Worm (Caenorhabditis elegans): ENCODE measurements around the gene vps-24.

Gene vps-24

DNA sequence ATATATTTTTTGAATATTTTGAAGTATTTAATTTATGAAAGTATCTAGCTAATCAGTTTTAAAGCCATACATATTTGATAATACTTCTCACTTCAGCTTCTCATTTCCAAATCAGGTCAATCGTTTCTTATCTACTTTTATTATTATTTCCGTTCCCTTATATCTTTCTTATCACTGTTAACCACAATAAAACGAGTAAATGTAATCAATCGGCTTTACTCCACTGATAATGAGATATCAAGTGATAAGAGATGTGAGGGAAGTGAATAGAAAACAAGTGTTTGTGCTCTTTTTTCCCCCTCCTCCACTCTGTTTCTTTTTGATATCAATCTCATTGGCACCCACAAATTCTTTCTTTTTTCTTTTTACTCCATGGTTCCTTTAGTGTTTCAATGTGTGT is 27.2 kb upstream of the vps-24 start:
- no peak for TF ChIP-seq athp-1 (tag; optimal IDR thresholded peaks at IDR 0.05)
- TF ChIP-seq egrh-3 (GFP tag; IDR thresholded peaks at IDR 0.05) = no peak
- no peak for TF ChIP-seq madf-3 (GFP tag; IDR thresholded peaks at IDR 0.05)
- TF ChIP-seq ceh-100 (GFP tag; IDR thresholded peaks at IDR 0.05) = no peak
- no peak for TF ChIP-seq F57A8.1 (GFP tag; optimal IDR thresholded peaks at IDR 0.05)
- no peak for TF ChIP-seq dpl-1 (GFP tag; optimal IDR thresholded peaks at IDR 0.05)
- TF ChIP-seq aptf-2 (GFP tag; conservative IDR thresholded peaks at IDR 0.05) = no peak
- TF ChIP-seq ceh-40 (GFP tag; IDR thresholded peaks at IDR 0.05) = no peak
- no peak for TF ChIP-seq sdz-38 (tag; optimal IDR thresholded peaks at IDR 0.05)

DNA sequence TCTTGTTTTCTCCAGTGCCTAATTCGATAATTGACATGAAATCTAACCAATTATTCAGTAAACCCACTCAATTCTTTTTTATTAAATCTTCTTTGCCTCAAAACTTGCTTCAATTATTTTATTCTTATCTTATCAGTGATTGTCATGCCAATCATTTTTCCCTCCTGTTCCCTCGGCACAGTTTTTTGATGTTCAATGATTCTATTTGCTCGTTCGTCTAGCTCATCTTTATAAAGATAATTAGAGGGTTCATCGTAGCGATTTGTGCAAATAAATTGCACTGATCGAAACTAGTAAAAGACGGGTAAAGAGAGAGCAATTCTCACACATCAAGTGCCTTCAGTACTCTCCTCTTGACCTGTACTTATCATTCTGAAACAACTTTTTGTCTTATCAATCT is 26.2 kb upstream of the vps-24 start:
- TF ChIP-seq nhr-80 (tag; optimal IDR thresholded peaks at IDR 0.05) (peak; percentile 81), ceh-100 (GFP tag; IDR thresholded peaks at IDR 0.05) (no peak)

DNA sequence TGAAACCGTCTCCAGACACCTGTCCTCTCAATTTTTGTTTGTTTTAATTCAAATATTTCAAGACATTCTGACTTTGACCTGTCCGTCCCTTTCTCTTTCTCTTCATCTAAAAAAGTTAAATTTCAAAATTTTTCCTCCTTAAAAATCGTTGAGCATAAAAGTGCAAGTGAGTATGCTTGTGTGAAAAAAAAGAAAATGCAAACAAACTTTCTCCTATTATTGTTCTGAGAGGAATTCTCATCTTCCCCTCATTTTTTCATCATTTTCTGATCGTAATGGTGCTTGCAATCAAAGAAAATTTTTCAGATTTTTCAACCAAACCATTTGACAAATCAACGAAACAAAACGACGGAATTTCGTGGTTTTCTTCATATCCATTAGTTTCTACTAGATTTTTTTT is 24.9 kb upstream of the vps-24 start, which contains the start of gene shc-2:
shc-2 (plus strand) TSS at position 301 of the 400 bp plus-strand sequence.
- TF ChIP-seq Y67H2A.10 (GFP tag; conservative IDR thresholded peaks at IDR 0.05) = no peak
- no peak for TF ChIP-seq lsy-27 (tag; optimal IDR thresholded peaks at IDR 0.05; ENCODE audit: borderline replicate concordance, insufficient read depth)
- no peak for TF ChIP-seq Y53G8AR.9 (GFP tag; conservative IDR thresholded peaks at IDR 0.05)
- no peak for TF ChIP-seq ztf-25 (GFP tag; IDR thresholded peaks at IDR 0.05)
- TF ChIP-seq ets-4 (GFP tag; optimal IDR thresholded peaks at IDR 0.05) = no peak
- no peak for TF ChIP-seq ccch-3 (GFP tag; optimal IDR thresholded peaks at IDR 0.05)
- no peak for TF ChIP-seq bed-2 (GFP tag; IDR thresholded peaks at IDR 0.05)
- no peak for TF ChIP-seq lag-1 (GFP tag; IDR thresholded peaks at IDR 0.05)
- no peak for TF ChIP-seq ztf-22 (GFP tag; optimal IDR thresholded peaks at IDR 0.05)
- TF ChIP-seq dpff-1 (tag; optimal IDR thresholded peaks at IDR 0.05) = no peak

DNA sequence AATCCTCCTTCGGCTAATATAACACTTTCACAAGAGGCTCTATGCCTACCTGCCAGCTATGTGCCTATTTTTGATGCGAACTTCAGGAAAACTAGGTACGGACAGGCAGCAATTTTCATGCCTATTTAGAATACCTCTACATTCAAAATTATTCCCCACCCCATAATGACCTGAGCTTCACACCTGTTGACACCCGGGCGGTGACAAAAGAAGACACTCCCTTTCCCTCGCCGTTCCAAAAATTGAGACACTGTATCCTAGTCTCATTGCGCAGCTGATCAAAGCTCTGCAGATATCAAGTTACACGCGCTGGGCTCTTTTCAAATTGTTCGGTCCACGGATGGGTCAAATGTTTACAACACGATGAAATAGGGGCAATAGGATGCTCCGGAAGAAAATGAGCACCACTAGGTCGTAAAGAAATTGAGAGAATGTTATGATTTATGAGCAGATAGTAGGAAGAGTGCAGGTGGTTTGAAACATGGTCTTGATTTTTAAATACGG is 19.3 kb upstream of the vps-24 start:
- no peak for TF ChIP-seq repo-1 (tag; optimal IDR thresholded peaks at IDR 0.05)
- no peak for TF ChIP-seq egrh-3 (GFP tag; IDR thresholded peaks at IDR 0.05)
- no peak for TF ChIP-seq dpl-1 (GFP tag; optimal IDR thresholded peaks at IDR 0.05)
- TF ChIP-seq mes-4 (tag; optimal IDR thresholded peaks at IDR 0.05) = no peak

DNA sequence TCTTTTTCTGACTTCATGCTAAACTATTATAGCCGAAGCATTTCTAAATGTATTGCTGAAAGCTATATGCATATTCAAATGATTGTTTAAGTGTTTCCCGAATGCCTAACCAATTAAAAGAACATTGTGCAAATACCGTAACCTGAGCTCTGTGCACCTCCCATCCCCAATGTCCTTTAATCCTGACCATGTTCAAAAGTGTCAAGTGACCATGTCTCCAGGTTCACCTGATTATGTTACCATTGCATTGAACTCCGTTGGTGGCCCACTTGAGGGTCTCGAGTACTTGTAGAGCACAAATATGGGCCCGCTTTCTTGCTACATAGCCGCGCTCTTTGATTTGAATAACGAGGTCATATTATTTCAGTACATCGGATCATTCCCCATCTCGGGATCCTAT is 18.5 kb upstream of the vps-24 start:
- no peak for TF ChIP-seq let-607 (tag; optimal IDR thresholded peaks at IDR 0.05)

DNA sequence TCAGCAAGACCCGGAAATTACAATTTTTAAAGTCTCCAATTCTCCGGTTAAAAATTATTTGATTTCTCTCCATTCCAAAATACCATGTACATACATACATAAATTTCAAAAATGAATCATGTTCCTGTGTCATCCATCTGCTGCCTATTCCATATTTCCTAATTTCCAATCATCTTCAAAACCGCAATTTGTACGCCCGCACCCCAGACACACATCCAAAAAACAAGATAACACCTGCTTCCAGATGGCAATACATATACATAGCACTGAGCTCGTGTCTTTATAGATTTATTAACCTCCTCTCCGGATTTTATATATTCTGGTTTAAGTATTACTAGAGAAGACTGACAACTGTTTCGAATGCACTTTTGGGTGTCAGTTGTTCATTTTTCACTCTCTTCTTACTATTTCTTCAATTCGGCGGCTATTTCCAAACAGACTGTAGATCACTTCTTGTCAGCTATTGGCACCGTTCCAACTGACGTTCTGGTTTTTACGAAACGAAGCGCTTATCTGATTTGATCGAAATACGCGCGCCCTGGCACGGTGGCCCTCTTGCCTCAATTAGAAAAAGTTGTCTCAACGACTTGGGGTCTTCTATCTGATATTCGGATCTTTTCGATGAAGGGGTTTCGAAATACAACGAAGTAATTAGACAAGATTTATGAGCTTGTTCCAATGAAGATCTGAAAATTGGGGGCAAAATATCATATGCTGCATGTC is 12.0 kb upstream of the vps-24 start:
- TF ChIP-seq zim-3 (tag; optimal IDR thresholded peaks at IDR 0.05) (no peak), die-1 (tag; optimal IDR thresholded peaks at IDR 0.05) (no peak), ztf-3 (GFP tag; optimal IDR thresholded peaks at IDR 0.05) (no peak), F55B11.4 (tag; optimal IDR thresholded peaks at IDR 0.05; ENCODE audit: borderline replicate concordance, insufficient read depth) (no peak), ceh-91 (GFP tag; IDR thresholded peaks at IDR 0.05) (no peak), Y79H2A.3 (GFP tag; conservative IDR thresholded peaks at IDR 0.05) (no peak), ztf-18 (tag; optimal IDR thresholded peaks at IDR 0.05) (no peak), lsl-1 (GFP tag; optimal IDR thresholded peaks at IDR 0.05) (no peak), B0035.1 (tag; optimal IDR thresholded peaks at IDR 0.05) (no peak), egl-18 (GFP tag; IDR thresholded peaks at IDR 0.05) (no peak)

Data from whole organism, young adult.